Worm (Caenorhabditis elegans) whole organism, L2 larva: ENCODE data around the gene B0222.15.
A peak's percentile ranks its signal among the peaks of the same experiment; 100 is the strongest.

Experiments used
- F13H6.1 ChIP-seq: sonication (generic microtip); optimal IDR thresholded peaks from 2 replicates; lab custom pipeline; 2016; ENCODE audit warnings: missing genetic modification characterization, missing compliant biosample characterization
- Y55F3AM.14 ChIP-seq: fragments of 200-800 bp; sonication (Bioruptor generic); optimal IDR thresholded peaks from 2 replicates; lab custom pipeline; 2018; ENCODE audit warnings: mild to moderate bottlenecking, missing genetic modification characterization, missing compliant biosample characterization
- ZK546.5 ChIP-seq: sonication (generic microtip); optimal IDR thresholded peaks from 2 replicates; lab custom pipeline; 2017; ENCODE audit warnings: missing biosample characterization, missing genetic modification characterization
- alr-1 ChIP-seq: fragments of 150-350 bp; optimal IDR thresholded peaks from 2 replicates; lab custom pipeline; 2014; ENCODE audit warnings: missing biosample characterization, missing genetic modification characterization
- aly-2 ChIP-seq: fragments of 150-350 bp; optimal IDR thresholded peaks from 2 replicates; lab custom pipeline; 2014; ENCODE audit warnings: missing biosample characterization, missing genetic modification characterization
- ama-1 ChIP-seq: fragments of 150-350 bp; optimal IDR thresholded peaks from 2 replicates; lab custom pipeline; 2018; ENCODE audit warnings: inconsistent platforms
- blmp-1 ChIP-seq: sonication (generic microtip); optimal IDR thresholded peaks from 2 replicates; lab custom pipeline; 2017; ENCODE audit warnings: missing genetic modification characterization, mild to moderate bottlenecking, missing compliant biosample characterization, antibody characterized with exemption, moderate library complexity; ENCODE audit not compliant: insufficient read depth
- ceh-16 ChIP-seq: fragments of 150-350 bp; optimal IDR thresholded peaks from 2 replicates; lab custom pipeline; 2014; ENCODE audit warnings: missing biosample characterization, missing genetic modification characterization
- crh-2 ChIP-seq: sonication (generic microtip); optimal IDR thresholded peaks from 2 replicates; lab custom pipeline; 2017; ENCODE audit warnings: missing biosample characterization, missing genetic modification characterization
- egl-27 ChIP-seq: sonication (generic microtip); optimal IDR thresholded peaks from 3 replicates; lab custom pipeline; 2017; ENCODE audit warnings: missing biosample characterization, missing genetic modification reagents, missing genetic modification characterization
- elt-1 ChIP-seq: fragments of 150-350 bp; optimal IDR thresholded peaks from 2 replicates; lab custom pipeline; 2014; ENCODE audit warnings: missing biosample characterization, missing genetic modification characterization
- fos-1 ChIP-seq: fragments of 150-350 bp; optimal IDR thresholded peaks from 2 replicates; lab custom pipeline; 2014; ENCODE audit warnings: missing biosample characterization, missing genetic modification characterization
- gmeb-1 ChIP-seq: fragments of 150-350 bp; optimal IDR thresholded peaks from 2 replicates; lab custom pipeline; 2014; ENCODE audit warnings: missing biosample characterization, missing genetic modification characterization
- lin-11 ChIP-seq: fragments of 150-350 bp; sonication (generic microtip); optimal IDR thresholded peaks from 2 replicates; lab custom pipeline; 2014; ENCODE audit warnings: missing biosample characterization, missing genetic modification characterization, inconsistent platforms, mixed read lengths
- lin-13 ChIP-seq: fragments of 150-350 bp; optimal IDR thresholded peaks from 2 replicates; lab custom pipeline; 2014; ENCODE audit warnings: missing biosample characterization, missing genetic modification reagents, missing genetic modification characterization
- lsy-2 ChIP-seq, 2 experiments: fragments of 150-350 bp in 1 of 2; sonication (generic microtip) in 1 of 2; optimal IDR thresholded peaks; 2 replicates each; lab custom pipeline; 2014 to 2017; ENCODE audit warnings: missing biosample characterization in 2 of 2, missing genetic modification characterization in 2 of 2
- mab-5 ChIP-seq: fragments of 150-350 bp; optimal IDR thresholded peaks from 2 replicates; lab custom pipeline; 2014; ENCODE audit warnings: missing biosample characterization, missing genetic modification characterization
- mbf-1 ChIP-seq: sonication (generic microtip); optimal IDR thresholded peaks from 2 replicates; lab custom pipeline; 2017; ENCODE audit warnings: missing biosample characterization, missing genetic modification characterization
- mdl-1 ChIP-seq, 2 experiments: fragments of 150-350 bp in 1 of 2; sonication (generic microtip) in 1 of 2; optimal IDR thresholded peaks; 2 replicates each; lab custom pipeline; 2017; ENCODE audit warnings: missing biosample characterization in 2 of 2, missing genetic modification characterization in 2 of 2
- nhr-10 ChIP-seq: sonication (generic microtip); optimal IDR thresholded peaks from 2 replicates; lab custom pipeline; 2017; ENCODE audit warnings: missing biosample characterization, missing genetic modification characterization
- nhr-11 ChIP-seq: fragments of 150-350 bp; optimal IDR thresholded peaks from 2 replicates; lab custom pipeline; 2014; ENCODE audit warnings: missing biosample characterization, missing genetic modification characterization
- nhr-12 ChIP-seq: fragments of 150-350 bp; optimal IDR thresholded peaks from 2 replicates; lab custom pipeline; 2014; ENCODE audit warnings: missing biosample characterization, missing genetic modification characterization
- nhr-129 ChIP-seq: fragments of 150-350 bp; optimal IDR thresholded peaks from 2 replicates; lab custom pipeline; 2014; ENCODE audit warnings: missing biosample characterization, missing genetic modification characterization
- nhr-21 ChIP-seq: fragments of 150-350 bp; optimal IDR thresholded peaks from 2 replicates; lab custom pipeline; 2014; ENCODE audit warnings: missing biosample characterization, missing genetic modification characterization
- nhr-237 ChIP-seq: fragments of 150-350 bp; optimal IDR thresholded peaks from 2 replicates; lab custom pipeline; 2014; ENCODE audit warnings: missing biosample characterization, missing genetic modification characterization
- nhr-25 ChIP-seq: fragments of 150-350 bp; sonication (generic microtip); optimal IDR thresholded peaks from 3 replicates; lab custom pipeline; 2014; ENCODE audit warnings: missing biosample characterization, missing genetic modification characterization
- nhr-6 ChIP-seq: fragments of 150-350 bp; optimal IDR thresholded peaks from 2 replicates; lab custom pipeline; 2014; ENCODE audit warnings: missing biosample characterization, missing genetic modification characterization
- peb-1 ChIP-seq: fragments of 150-350 bp; optimal IDR thresholded peaks from 2 replicates; lab custom pipeline; 2014; ENCODE audit warnings: missing biosample characterization, missing genetic modification characterization
- skn-1 ChIP-seq: sonication (generic microtip); optimal IDR thresholded peaks from 2 replicates; lab custom pipeline; 2017; ENCODE audit warnings: missing biosample characterization, missing genetic modification characterization
- sma-3 ChIP-seq: sonication (generic microtip); optimal IDR thresholded peaks from 2 replicates; lab custom pipeline; 2016; ENCODE audit warnings: missing genetic modification reagents, missing genetic modification characterization, missing compliant biosample characterization
- sma-9 ChIP-seq, 2 experiments: fragments of 150-350 bp in 1 of 2; sonication (generic microtip) in 1 of 2; optimal IDR thresholded peaks; 2 replicates each; lab custom pipeline; 2014 to 2016; ENCODE audit warnings: missing genetic modification characterization in 2 of 2, mild to moderate bottlenecking in 1 of 2, missing biosample characterization in 1 of 2, missing compliant biosample characterization in 1 of 2, missing genetic modification reagents in 1 of 2, moderate library complexity in 1 of 2
- unc-39 ChIP-seq: fragments of 150-350 bp; optimal IDR thresholded peaks from 2 replicates; lab custom pipeline; 2014; ENCODE audit warnings: missing biosample characterization, missing genetic modification characterization
- ztf-1 ChIP-seq: fragments of 200-800 bp; sonication (Bioruptor generic); conservative IDR thresholded peaks from 2 replicates; pipeline ENCODE4 v1.3.6; 2022; ENCODE audit warnings: missing genetic modification characterization, missing compliant biosample characterization
- ztf-4 ChIP-seq: fragments of 150-350 bp; optimal IDR thresholded peaks from 2 replicates; lab custom pipeline; 2014; ENCODE audit warnings: missing biosample characterization, missing genetic modification characterization

Gene B0222.15

ce11 chrV:9166306-9166705, 9.7 kb upstream of the B0222.15 start:
- TF ChIP-seq lsy-2 (tag; optimal IDR thresholded peaks at IDR 0.05; lab: Kevin White, UChicago): no peak
- TF ChIP-seq nhr-12 (tag; lab: Kevin White, UChicago): no peak
- TF ChIP-seq sma-9 (GFP tag; optimal IDR thresholded peaks at IDR 0.05; lab: Kevin White, UChicago): peak; percentile 70
- TF ChIP-seq sma-9 (tag; optimal IDR thresholded peaks at IDR 0.05; lab: Kevin White, UChicago): no peak
- peak; percentile 44 for TF ChIP-seq nhr-25 (tag; lab: Kevin White, UChicago)
- no peak for TF ChIP-seq ztf-4
- TF ChIP-seq nhr-129: peak; percentile 21
- TF ChIP-seq nhr-11 (tag; lab: Kevin White, UChicago): no peak
- TF ChIP-seq ceh-16 (tag; lab: Kevin White, UChicago): peak; percentile 58
- TF ChIP-seq skn-1 (tag; lab: Kevin White, UChicago): no peak
- TF ChIP-seq crh-2: peak; percentile 18
- peak; percentile 8 for TF ChIP-seq nhr-6 (tag; lab: Kevin White, UChicago)
- no peak for TF ChIP-seq lin-13 (GFP tag; lab: Kevin White, UChicago)
- no peak for TF ChIP-seq fos-1 (tag; lab: Kevin White, UChicago)
- peak; percentile 37 for TF ChIP-seq blmp-1 (tag; lab: Kevin White, UChicago)
- TF ChIP-seq ZK546.5 (tag; lab: Kevin White, UChicago): no peak
- TF ChIP-seq ztf-1 (GFP tag; lab: Robert Waterston, UW): no peak
- TF ChIP-seq mdl-1 (tag; optimal IDR thresholded peaks at IDR 0.05; lab: Kevin White, UChicago): no peak

ce11 chrV:9165073-9165699, 8.6 kb upstream of the B0222.15 start, which contains the start of gene col-10:
col-10 (minus strand) TSS chrV:9165307.
- TF ChIP-seq mab-5 (tag; lab: Kevin White, UChicago): no peak
- TF ChIP-seq peb-1 (tag; lab: Kevin White, UChicago): no peak
- TF ChIP-seq crh-2: peak; percentile 47
- TF ChIP-seq lsy-2 (tag; optimal IDR thresholded peaks at IDR 0.05; lab: Kevin White, UChicago): no peak
- peak; percentile 44 for TF ChIP-seq nhr-25 (tag; lab: Kevin White, UChicago)
- peak; percentile 3 for TF ChIP-seq fos-1 (tag; lab: Kevin White, UChicago)
- TF ChIP-seq ztf-1 (GFP tag; lab: Robert Waterston, UW): no peak
- no peak for TF ChIP-seq alr-1 (tag; lab: Kevin White, UChicago)
- TF ChIP-seq lin-13 (GFP tag; lab: Kevin White, UChicago): no peak
- TF ChIP-seq ztf-4: no peak
- TF ChIP-seq lin-11 (tag; lab: Kevin White, UChicago): no peak
- TF ChIP-seq gmeb-1 (tag; lab: Kevin White, UChicago): no peak
- TF ChIP-seq nhr-10 (tag; lab: Kevin White, UChicago): no peak
- TF ChIP-seq skn-1 (tag; lab: Kevin White, UChicago): no peak
- peak; percentile 91 for TF ChIP-seq ama-1 (lab: Kevin White, UChicago)
- no peak for TF ChIP-seq nhr-237
- peak; percentile 39 for TF ChIP-seq sma-9 (GFP tag; optimal IDR thresholded peaks at IDR 0.05; lab: Kevin White, UChicago)
- no peak for TF ChIP-seq sma-9 (tag; optimal IDR thresholded peaks at IDR 0.05; lab: Kevin White, UChicago)
- peak; percentile 31 for TF ChIP-seq ceh-16 (tag; lab: Kevin White, UChicago)
- TF ChIP-seq nhr-21 (tag; lab: Kevin White, UChicago): no peak
- TF ChIP-seq mbf-1 (tag; lab: Kevin White, UChicago): no peak
- TF ChIP-seq sma-3 (GFP tag; lab: Kevin White, UChicago): peak; percentile 32
- TF ChIP-seq aly-2: no peak
- no peak for TF ChIP-seq Y55F3AM.14
- TF ChIP-seq elt-1 (tag; lab: Kevin White, UChicago): no peak
- peak; percentile 5 for TF ChIP-seq blmp-1 (tag; lab: Kevin White, UChicago)
- no peak for TF ChIP-seq unc-39 (tag; lab: Kevin White, UChicago)
- peak; percentile 19 for TF ChIP-seq egl-27 (tag; lab: Kevin White, UChicago)

ce11 chrV:9163897-9164296, 7.3 kb upstream of the B0222.15 start:
- TF ChIP-seq nhr-25 (tag; lab: Kevin White, UChicago) (peak; percentile 91), nhr-21 (tag; lab: Kevin White, UChicago) (peak; percentile 28), ztf-4 (peak; percentile 6), alr-1 (tag; lab: Kevin White, UChicago) (no peak), mbf-1 (tag; lab: Kevin White, UChicago) (no peak), blmp-1 (tag; lab: Kevin White, UChicago) (peak; percentile 0), F13H6.1 (tag; lab: Kevin White, UChicago) (no peak), crh-2 (peak; percentile 23), lin-13 (GFP tag; lab: Kevin White, UChicago) (peak; percentile 17), sma-3 (GFP tag; lab: Kevin White, UChicago) (peak; percentile 14), ama-1 (lab: Kevin White, UChicago) (peak; percentile 93)
